Fruit fly (Drosophila melanogaster): ENCODE data around the gene CG43063.

dm6 chr3R:13078263-13078662, 7.8 kb upstream of the CG43063 start:
- TF ChIP-seq CG8478 (optimal IDR thresholded peaks at IDR 0.05) (no peak), usp (GFP tag; optimal IDR thresholded peaks at IDR 0.05) (no peak), pan (optimal IDR thresholded peaks at IDR 0.05) (no peak), psq (optimal IDR thresholded peaks at IDR 0.05) (no peak), EcR (GFP tag; optimal IDR thresholded peaks at IDR 0.05) (no peak)
